Fruit fly (Drosophila melanogaster) Kc167 (cell line): ENCODE results near the gene CG32333.

ENCODE experiments used
- Myc ChIP-seq: fragments of >200 bp; optimal IDR thresholded peaks from 2 replicates; lab custom pipeline; 2017; ENCODE audit warnings: missing external identifiers
- Sin3A ChIP-seq: fragments of >200 bp; optimal IDR thresholded peaks from 2 replicates; lab custom pipeline; 2018; ENCODE audit warnings: missing external identifiers
- h ChIP-seq: fragments of >200 bp; optimal IDR thresholded peaks from 3 replicates; lab custom pipeline; 2018; ENCODE audit warnings: missing external identifiers
- insv ChIP-seq: fragments of >200 bp; optimal IDR thresholded peaks from 3 replicates; lab custom pipeline; 2018; ENCODE audit warnings: missing external identifiers
- psq ChIP-seq: fragments of >200 bp; optimal IDR thresholded peaks from 2 replicates; lab custom pipeline; 2017; ENCODE audit warnings: missing external identifiers
- ttk ChIP-seq: sonication (Bioruptor generic); optimal IDR thresholded peaks from 2 replicates; lab custom pipeline; 2017; ENCODE audit warnings: missing external identifiers

DNA sequence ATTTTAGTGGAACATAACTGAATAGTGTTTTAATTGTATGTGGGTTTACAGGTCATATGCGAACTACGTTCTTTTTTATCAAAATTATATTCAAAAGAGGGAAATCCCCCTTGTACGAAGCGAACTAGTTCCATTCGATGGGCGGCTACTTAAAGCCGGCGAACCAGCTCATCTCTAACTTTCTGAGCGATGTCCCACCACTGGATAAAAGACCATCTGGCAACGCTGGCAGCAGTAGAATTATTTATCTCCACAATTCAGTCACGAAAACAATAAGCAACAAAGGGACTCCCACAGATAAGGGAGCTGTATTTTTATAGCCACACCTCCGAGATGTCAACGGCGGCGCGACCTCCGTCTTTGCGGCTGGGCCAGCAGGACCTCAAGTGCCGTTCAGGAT is 19.9 kb downstream of the CG32333 start, which contains the start of gene Rabex-5:
- TF ChIP-seq h (lab: Kevin White, UChicago), result no peak
- no peak for TF ChIP-seq psq (lab: Kevin White, UChicago)
- TF ChIP-seq ttk, result no peak
- TF ChIP-seq Myc (lab: Kevin White, UChicago), result no peak
- no peak for TF ChIP-seq insv (lab: Kevin White, UChicago)
- TF ChIP-seq Sin3A (lab: Kevin White, UChicago), result no peak
